Worm (Caenorhabditis elegans): Measurements from ENCODE around the gene nhr-67.
A peak's percentile ranks its signal among the peaks of the same experiment; 100 is the strongest.

Gene nhr-67

ce11 chrIV:11164831-11165230 lies 4.7 kb upstream of the nhr-67 start, which contains the start of gene C08F8.6:
Gene C08F8.6, minus strand, starts transcription at chrIV:11164931.
- TF ChIP-seq pqm-1 (tag; optimal IDR thresholded peaks at IDR 0.05) (no peak), fkh-10 (GFP tag; optimal IDR thresholded peaks at IDR 0.05) (no peak), lsy-2 (tag; optimal IDR thresholded peaks at IDR 0.05) (no peak), ceh-8 (GFP tag; optimal IDR thresholded peaks at IDR 0.05) (no peak), lir-3 (tag; optimal IDR thresholded peaks at IDR 0.05; ENCODE audit: poor library complexity) (no peak), nhr-76 (tag; optimal IDR thresholded peaks at IDR 0.05) (no peak), blmp-1 (tag; optimal IDR thresholded peaks at IDR 0.05) (no peak), vab-15 (tag; optimal IDR thresholded peaks at IDR 0.05) (no peak), mab-9 (GFP tag; IDR thresholded peaks at IDR 0.05) (no peak), ces-1 (GFP tag; optimal IDR thresholded peaks at IDR 0.05) (no peak), egl-13 (tag; optimal IDR thresholded peaks at IDR 0.05) (no peak), zip-4 (GFP tag; optimal IDR thresholded peaks at IDR 0.05) (no peak)

ce11 chrIV:11174772-11175171 lies 5.2 kb downstream of the nhr-67 start:
- no peak for TF ChIP-seq ama-1 (optimal IDR thresholded peaks at IDR 0.05)
- peak; percentile 24 for TF ChIP-seq blmp-1 (tag; optimal IDR thresholded peaks at IDR 0.05)

DNA sequence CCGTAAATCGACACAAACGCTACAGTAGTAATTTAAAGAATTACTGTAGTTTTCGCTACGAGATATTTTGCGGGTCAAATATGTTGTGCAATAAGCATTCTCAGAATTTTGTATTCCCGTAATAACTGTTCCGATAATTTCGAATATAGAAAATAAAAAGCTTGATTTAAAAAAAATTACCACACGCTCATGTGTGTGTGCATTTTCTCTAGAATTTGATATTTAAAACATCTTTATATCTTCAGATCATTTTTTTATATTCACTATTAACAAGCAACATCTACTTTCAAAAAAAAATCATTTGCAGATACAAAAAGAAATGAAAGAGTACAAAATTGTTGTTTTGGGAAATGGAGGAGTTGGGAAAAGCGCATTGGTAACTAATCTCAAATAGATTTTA lies 7.4 kb downstream of the nhr-67 start, which contains the start of gene rap-3:
Gene rap-3, plus strand, starts transcription at position 301 of the 400 bp plus-strand sequence.
- TF ChIP-seq ceh-63 (GFP tag; optimal IDR thresholded peaks at IDR 0.05), result no peak
- no peak for TF ChIP-seq lin-13 (GFP tag; optimal IDR thresholded peaks at IDR 0.05)
- no peak for TF ChIP-seq alr-1 (tag; optimal IDR thresholded peaks at IDR 0.05; ENCODE audit: borderline replicate concordance)
- no peak for TF ChIP-seq aha-1 (tag; optimal IDR thresholded peaks at IDR 0.05)
- TF ChIP-seq jun-1 (tag; optimal IDR thresholded peaks at IDR 0.05), result no peak
- TF ChIP-seq xbp-1 (tag; optimal IDR thresholded peaks at IDR 0.05), result no peak
- no peak for TF ChIP-seq isw-1 (GFP tag; IDR thresholded peaks at IDR 0.05)
- TF ChIP-seq egl-27 (tag; optimal IDR thresholded peaks at IDR 0.05), result no peak
- no peak for TF ChIP-seq ceh-82 (tag; optimal IDR thresholded peaks at IDR 0.05)
- no peak for TF ChIP-seq fkh-8 (tag; optimal IDR thresholded peaks at IDR 0.05)
- no peak for TF ChIP-seq fos-1 (tag; optimal IDR thresholded peaks at IDR 0.05)
- no peak for TF ChIP-seq sptf-1 (tag; optimal IDR thresholded peaks at IDR 0.05)
- TF ChIP-seq grh-1 (GFP tag; IDR thresholded peaks at IDR 0.05), result no peak
- TF ChIP-seq ces-1 (GFP tag; optimal IDR thresholded peaks at IDR 0.05), result no peak
- TF ChIP-seq unc-62 (GFP tag; optimal IDR thresholded peaks at IDR 0.05), result no peak
- TF ChIP-seq irx-1 (tag; optimal IDR thresholded peaks at IDR 0.05), result no peak
- TF ChIP-seq lsy-2 (tag; optimal IDR thresholded peaks at IDR 0.05), result no peak
- no peak for TF ChIP-seq pqm-1 (tag; optimal IDR thresholded peaks at IDR 0.05)
- no peak for TF ChIP-seq nhr-90 (tag; optimal IDR thresholded peaks at IDR 0.05; ENCODE audit: poor library complexity)
- no peak for TF ChIP-seq unc-30 (tag; optimal IDR thresholded peaks at IDR 0.05)

DNA sequence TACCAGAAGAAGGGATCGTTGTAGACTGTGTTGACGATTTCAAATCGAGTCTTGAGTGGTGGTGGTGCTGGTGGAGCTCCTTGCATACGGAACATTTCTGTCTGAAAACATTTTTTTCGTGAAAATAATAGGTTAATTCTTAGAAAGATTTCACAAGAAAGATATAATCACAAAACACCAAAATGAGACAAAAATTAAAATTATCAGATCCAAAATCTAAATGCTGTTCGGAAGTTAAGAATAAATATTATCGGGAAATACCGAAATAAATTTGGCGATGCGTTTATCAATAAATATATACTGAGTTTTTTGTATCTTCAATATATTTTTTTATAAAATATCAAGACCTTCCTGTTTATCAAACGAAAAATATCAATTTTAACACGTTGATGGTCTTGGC lies 8.9 kb downstream of the nhr-67 start, which contains the start of gene C08F8.9:
Gene C08F8.9, minus strand, starts transcription at position 101 of the 400 bp plus-strand sequence.
- no peak for TF ChIP-seq fkh-4 (tag; optimal IDR thresholded peaks at IDR 0.05; ENCODE audit: borderline replicate concordance)
- no peak for TF ChIP-seq lin-35 (GFP tag; optimal IDR thresholded peaks at IDR 0.05)
- no peak for TF ChIP-seq pqm-1 (tag; optimal IDR thresholded peaks at IDR 0.05)
- TF ChIP-seq sup-37 (GFP tag; optimal IDR thresholded peaks at IDR 0.05), result no peak

DNA sequence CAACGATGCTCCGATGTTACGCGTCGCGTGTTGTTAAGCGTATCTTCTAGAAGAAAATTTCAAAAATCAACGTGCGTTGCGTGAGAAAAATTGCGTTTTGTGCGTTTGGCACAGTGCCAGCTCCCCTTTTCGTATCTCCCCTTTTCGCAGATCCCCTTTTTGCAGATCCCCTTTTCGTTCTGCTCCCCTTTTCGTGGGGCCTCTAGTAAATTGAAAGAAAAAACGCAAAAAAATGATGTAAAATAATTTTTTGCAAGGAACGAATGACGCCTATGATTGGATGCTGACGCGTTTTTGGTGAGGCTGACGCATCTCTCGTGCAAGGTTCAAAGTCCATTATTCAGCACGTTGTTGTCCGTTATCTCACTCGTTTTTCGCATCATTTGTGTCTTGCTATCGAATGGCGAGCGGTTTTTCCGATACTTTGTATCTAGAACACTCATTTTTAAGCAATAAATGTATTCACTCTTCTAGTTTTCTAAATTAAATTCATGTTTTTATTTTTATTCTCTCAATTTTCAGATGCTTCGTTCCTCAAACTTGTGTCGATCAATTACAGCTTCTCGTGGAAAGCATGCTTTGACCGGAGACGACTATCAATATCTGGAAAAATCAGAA lies 9.7 kb downstream of the nhr-67 start, which contains the start of gene cpt-2:
Gene cpt-2, plus strand, starts transcription at position 523 of the 618 bp plus-strand sequence.
- peak; percentile 88 for TF ChIP-seq elt-2 (tag; optimal IDR thresholded peaks at IDR 0.05)
- TF ChIP-seq zag-1 (tag; optimal IDR thresholded peaks at IDR 0.05), result peak; percentile 80
- peak; percentile 81 for TF ChIP-seq lir-3 (tag; optimal IDR thresholded peaks at IDR 0.05; ENCODE audit: poor library complexity)
- peak; percentile 85 for TF ChIP-seq jun-1 (tag; optimal IDR thresholded peaks at IDR 0.05)
- peak; percentile 67 to 82 (median 81) for TF ChIP-seq dpl-1 (GFP tag; optimal IDR thresholded peaks at IDR 0.05)
- TF ChIP-seq unc-98 (GFP tag; IDR thresholded peaks at IDR 0.05), result peak; percentile 76
- TF ChIP-seq fkh-8 (tag; optimal IDR thresholded peaks at IDR 0.05), result peak; percentile 79
- peak; percentile 89 for TF ChIP-seq grh-1 (GFP tag; IDR thresholded peaks at IDR 0.05)
- peak; percentile 95 for TF ChIP-seq nhr-19 (GFP tag; conservative IDR thresholded peaks at IDR 0.05)
- peak; percentile 85 for TF ChIP-seq unc-86 (tag; optimal IDR thresholded peaks at IDR 0.05)
- TF ChIP-seq pax-3 (tag; optimal IDR thresholded peaks at IDR 0.05), result peak; percentile 72
- TF ChIP-seq nhr-20 (tag; optimal IDR thresholded peaks at IDR 0.05), result peak; percentile 92
- TF ChIP-seq lin-14 (GFP tag; optimal IDR thresholded peaks at IDR 0.05), result peak; percentile 85
- peak; percentile 77 for TF ChIP-seq fos-1 (tag; optimal IDR thresholded peaks at IDR 0.05)
- TF ChIP-seq ztf-11 (tag; optimal IDR thresholded peaks at IDR 0.05), result peak in 1 of 2 experiments; percentile 69
- peak; percentile 93 for TF ChIP-seq snu-23 (GFP tag; optimal IDR thresholded peaks at IDR 0.05)
- peak; percentile 87 for TF ChIP-seq irx-1 (tag; optimal IDR thresholded peaks at IDR 0.05)
